Fruit fly (Drosophila melanogaster) whole organism, embryonic: ENCODE data around the gene eIF2Balpha.
A peak's percentile ranks its signal among the peaks of the same experiment; 100 is the strongest.

Experiments used
- Abd-B ChIP-seq: fragments of 200-800 bp; sonication (Bioruptor generic); optimal IDR thresholded peaks from 2 replicates; lab custom pipeline; 2018; ENCODE audit warnings: missing biosample characterization, mild to moderate bottlenecking, missing genetic modification characterization, moderate library complexity
- Atf-2 ChIP-seq: fragments of 200-800 bp; sonication (Bioruptor generic); optimal IDR thresholded peaks from 2 replicates; lab custom pipeline; 2016; ENCODE audit warnings: missing biosample characterization, missing genetic modification characterization
- Awh ChIP-seq: fragments of 200-800 bp; sonication (Bioruptor generic); IDR thresholded peaks from 2 replicates; pipeline ENCODE4, ENCODE4 v1.3.6; 2022; ENCODE audit warnings: missing biosample characterization, missing genetic modification characterization
- CG10147 ChIP-seq: fragments of 200-800 bp; sonication (Bioruptor generic); optimal IDR thresholded peaks from 2 replicates; lab custom pipeline; 2019; ENCODE audit warnings: missing biosample characterization, mild to moderate bottlenecking, missing genetic modification characterization, moderate library complexity
- CG11247 ChIP-seq: fragments of 200-800 bp; sonication (Bioruptor generic); IDR thresholded peaks from 2 replicates; pipeline ENCODE4 v1.3.6; 2022; ENCODE audit warnings: missing biosample characterization, missing genetic modification characterization
- CG14860 ChIP-seq: fragments of 200-800 bp; sonication (Bioruptor generic); IDR thresholded peaks from 3 replicates; pipeline ENCODE4 v1.3.6; 2022; ENCODE audit warnings: missing biosample characterization, missing genetic modification characterization; ENCODE audit not compliant: partially characterized antibody
- CG15514 ChIP-seq: fragments of 200-800 bp; sonication (Bioruptor generic); optimal IDR thresholded peaks from 3 replicates; lab custom pipeline; 2017; ENCODE audit warnings: missing biosample characterization, missing genetic modification characterization, mild to moderate bottlenecking, moderate library complexity, missing genetic modification reagents
- CG1602 ChIP-seq: fragments of 200-800 bp; sonication (Bioruptor generic); optimal IDR thresholded peaks from 3 replicates; lab custom pipeline; 2016; ENCODE audit warnings: missing biosample characterization, missing genetic modification characterization
- CG16815 ChIP-seq: fragments of 200-800 bp; sonication (Bioruptor generic); optimal IDR thresholded peaks from 3 replicates; lab custom pipeline; 2017; ENCODE audit warnings: missing biosample characterization, mild to moderate bottlenecking, missing genetic modification characterization
- CG16863 ChIP-seq: fragments of 200-800 bp; sonication (Bioruptor generic); optimal IDR thresholded peaks from 3 replicates; lab custom pipeline; 2016; ENCODE audit warnings: missing biosample characterization, missing genetic modification characterization
- CG18476 ChIP-seq: fragments of 200-800 bp; sonication (Bioruptor generic); optimal IDR thresholded peaks from 2 replicates; lab custom pipeline; 2016; ENCODE audit warnings: missing biosample characterization, mild to moderate bottlenecking, missing genetic modification characterization
- CG2120 ChIP-seq: fragments of 200-800 bp; sonication (Bioruptor generic); optimal IDR thresholded peaks from 3 replicates; lab custom pipeline; 2016; ENCODE audit warnings: missing biosample characterization, missing genetic modification characterization
- CG31441 ChIP-seq: fragments of 200-800 bp; sonication (Bioruptor generic); IDR thresholded peaks from 2 replicates; pipeline ENCODE4 v1.3.6; 2022; ENCODE audit warnings: missing biosample characterization, missing genetic modification characterization
- CG6854 ChIP-seq: fragments of 200-800 bp; sonication (Bioruptor generic); optimal IDR thresholded peaks from 3 replicates; lab custom pipeline; 2017; ENCODE audit warnings: missing biosample characterization, mild to moderate bottlenecking, missing genetic modification characterization
- CG7556 ChIP-seq: fragments of 200-800 bp; sonication (Bioruptor generic); optimal IDR thresholded peaks from 2 replicates; lab custom pipeline; 2017; ENCODE audit warnings: missing biosample characterization, mild to moderate bottlenecking, missing genetic modification characterization
- CG7786 ChIP-seq: fragments of 200-800 bp; sonication (Bioruptor generic); optimal IDR thresholded peaks from 2 replicates; lab custom pipeline; 2016; ENCODE audit warnings: missing biosample characterization, missing genetic modification characterization
- CG9437 ChIP-seq: fragments of 200-800 bp; sonication (Bioruptor generic); optimal IDR thresholded peaks from 2 replicates; lab custom pipeline; 2018; ENCODE audit warnings: missing biosample characterization, mild to moderate bottlenecking, missing genetic modification characterization
- CHES-1-like ChIP-seq: fragments of 200-800 bp; sonication (Bioruptor generic); optimal IDR thresholded peaks from 2 replicates; lab custom pipeline; 2016; ENCODE audit warnings: missing biosample characterization, missing genetic modification characterization
- Camta ChIP-seq: fragments of 200-800 bp; sonication (Bioruptor generic); optimal IDR thresholded peaks from 2 replicates; lab custom pipeline; 2016; ENCODE audit warnings: missing biosample characterization, missing genetic modification characterization
- Dp ChIP-seq: fragments of 200-800 bp; sonication (Bioruptor generic); optimal IDR thresholded peaks from 2 replicates; lab custom pipeline; 2018; ENCODE audit warnings: missing biosample characterization, mild to moderate bottlenecking, missing genetic modification characterization, moderate library complexity
- ERR ChIP-seq: fragments of 200-800 bp; sonication (Bioruptor generic); optimal IDR thresholded peaks from 2 replicates; lab custom pipeline; 2016; ENCODE audit warnings: missing biosample characterization, missing genetic modification characterization
- MESR4 ChIP-seq: fragments of 200-800 bp; sonication (Bioruptor generic); optimal IDR thresholded peaks from 2 replicates; lab custom pipeline; 2018; ENCODE audit warnings: missing biosample characterization, mild to moderate bottlenecking, missing genetic modification characterization, moderate library complexity
- MTF-1 ChIP-seq: fragments of 200-800 bp; sonication (Bioruptor generic); optimal IDR thresholded peaks from 2 replicates; lab custom pipeline; 2018; ENCODE audit warnings: missing biosample characterization, mild to moderate bottlenecking, missing genetic modification characterization, borderline replicate concordance
- Med ChIP-seq: fragments of 200-800 bp; sonication (Bioruptor generic); peaks from one replicate; lab custom pipeline; 2016; ENCODE audit warnings: missing biosample characterization, missing genetic modification characterization, mild to moderate bottlenecking, inconsistent platforms, moderate library complexity
- Neu2 ChIP-seq: fragments of 200-800 bp; sonication (Bioruptor generic); optimal IDR thresholded peaks from 3 replicates; lab custom pipeline; 2016; ENCODE audit warnings: missing biosample characterization, missing genetic modification characterization, borderline replicate concordance
- Side ChIP-seq: fragments of 200-800 bp; sonication (Bioruptor generic); optimal IDR thresholded peaks from 2 replicates; lab custom pipeline; 2016; ENCODE audit warnings: missing biosample characterization, missing genetic modification characterization
- YL-1 ChIP-seq: fragments of 200-800 bp; sonication (Bioruptor generic); optimal IDR thresholded peaks from 3 replicates; lab custom pipeline; 2017; ENCODE audit warnings: missing biosample characterization, mild to moderate bottlenecking, missing genetic modification characterization
- ac ChIP-seq: fragments of 200-800 bp; sonication (Bioruptor generic); optimal IDR thresholded peaks from 3 replicates; lab custom pipeline; 2017; ENCODE audit warnings: missing biosample characterization, mild to moderate bottlenecking, missing genetic modification characterization
- bab2 ChIP-seq: fragments of 200-800 bp; sonication (Bioruptor generic); optimal IDR thresholded peaks from 2 replicates; lab custom pipeline; 2016; ENCODE audit warnings: missing biosample characterization, missing genetic modification characterization
- bowl ChIP-seq: fragments of 200-800 bp; sonication (Bioruptor generic); IDR thresholded peaks from 2 replicates; pipeline ENCODE4 v1.3.6; 2022; ENCODE audit warnings: missing biosample characterization, missing genetic modification characterization
- br ChIP-seq: fragments of >200 bp; optimal IDR thresholded peaks from 2 replicates; lab custom pipeline; 2017
- btn ChIP-seq: fragments of 200-800 bp; sonication (Bioruptor generic); optimal IDR thresholded peaks from 2 replicates; lab custom pipeline; 2016; ENCODE audit warnings: missing biosample characterization, missing genetic modification characterization
- crol ChIP-seq: fragments of 200-800 bp; sonication (Bioruptor generic); IDR thresholded peaks from 2 replicates; pipeline ENCODE4 v1.3.6; 2022; ENCODE audit warnings: missing biosample characterization, missing genetic modification characterization
- dpn ChIP-seq, 2 experiments: fragments of 200-800 bp; sonication (Bioruptor generic); optimal IDR thresholded peaks; 3 replicates each; lab custom pipeline; 2016; ENCODE audit warnings: missing biosample characterization in 2 of 2, missing genetic modification characterization in 2 of 2
- exex ChIP-seq: fragments of 200-800 bp; sonication (Bioruptor generic); optimal IDR thresholded peaks from 4 replicates; lab custom pipeline; 2018; ENCODE audit warnings: missing biosample characterization, mild to moderate bottlenecking, missing genetic modification characterization, moderate library complexity
- eyg ChIP-seq: fragments of 200-800 bp; sonication (Bioruptor generic); optimal IDR thresholded peaks from 3 replicates; lab custom pipeline; 2016; ENCODE audit warnings: missing biosample characterization, missing genetic modification characterization
- fd64A ChIP-seq: fragments of 200-800 bp; sonication (Bioruptor generic); optimal IDR thresholded peaks from 3 replicates; lab custom pipeline; 2018; ENCODE audit warnings: missing biosample characterization, mild to moderate bottlenecking, missing genetic modification characterization
- gce ChIP-seq: fragments of 200-800 bp; sonication (Bioruptor generic); IDR thresholded peaks from 3 replicates; pipeline ENCODE4 v1.3.6; 2022; ENCODE audit warnings: missing biosample characterization, missing genetic modification characterization
- hkb ChIP-seq, 2 experiments: fragments of 200-800 bp in 1 of 2; fragments of >200 bp in 1 of 2; sonication (Bioruptor generic) in 1 of 2; IDR thresholded peaks in 1 of 2; optimal IDR thresholded peaks in 1 of 2; 2 replicates each; pipeline versions ENCODE4 v1.3.6 to Lab custom; 2017 to 2022; ENCODE audit warnings: missing biosample characterization in 1 of 2, missing genetic modification characterization in 1 of 2
- ind ChIP-seq: fragments of 200-800 bp; sonication (Bioruptor generic); optimal IDR thresholded peaks from 3 replicates; lab custom pipeline; 2016; ENCODE audit warnings: missing biosample characterization, missing genetic modification characterization
- kni ChIP-seq: fragments of 200-800 bp; sonication (Bioruptor generic); optimal IDR thresholded peaks from 3 replicates; lab custom pipeline; 2017; ENCODE audit warnings: mild to moderate bottlenecking, missing biosample characterization, missing genetic modification reagents, missing genetic modification characterization
- knrl ChIP-seq: fragments of 200-800 bp; sonication (Bioruptor generic); IDR thresholded peaks from 3 replicates; pipeline ENCODE4 v1.3.6; 2022; ENCODE audit warnings: missing biosample characterization, missing genetic modification characterization; ENCODE audit not compliant: partially characterized antibody
- pnt ChIP-seq: fragments of 200-800 bp; sonication (Bioruptor generic); optimal IDR thresholded peaks from 3 replicates; lab custom pipeline; 2016; ENCODE audit warnings: missing biosample characterization, missing genetic modification characterization
- psq ChIP-seq: fragments of 200-800 bp; sonication (Bioruptor generic); optimal IDR thresholded peaks from 2 replicates; lab custom pipeline; 2017; ENCODE audit warnings: missing biosample characterization, missing genetic modification characterization
- toy ChIP-seq: fragments of 200-800 bp; sonication (Bioruptor generic); IDR thresholded peaks from 2 replicates; pipeline ENCODE4 v1.3.6; 2022; ENCODE audit warnings: missing biosample characterization, missing genetic modification characterization
- trem ChIP-seq: fragments of 200-800 bp; optimal IDR thresholded peaks from 3 replicates; lab custom pipeline; 2019; ENCODE audit warnings: missing biosample characterization, mild to moderate bottlenecking, missing genetic modification characterization, moderate library complexity
- ttk ChIP-seq: fragments of 200-800 bp; sonication (Bioruptor generic); IDR thresholded peaks from 2 replicates; pipeline ENCODE4 v2.1.2; 2022; ENCODE audit warnings: missing biosample characterization, missing genetic modification characterization
- tup ChIP-seq: fragments of 200-800 bp; sonication (Bioruptor generic); optimal IDR thresholded peaks from 2 replicates; lab custom pipeline; 2016; ENCODE audit warnings: missing biosample characterization, mild to moderate bottlenecking, missing genetic modification characterization, moderate library complexity
- wdn ChIP-seq: fragments of 200-800 bp; sonication (Bioruptor generic); IDR thresholded peaks from 2 replicates; pipeline ENCODE4 v1.3.6; 2022; ENCODE audit warnings: missing biosample characterization, missing genetic modification characterization
- wor ChIP-seq: fragments of 200-800 bp; sonication (Bioruptor generic); IDR thresholded peaks from 2 replicates; pipeline ENCODE4 v1.3.6; 2022; ENCODE audit warnings: missing biosample characterization, missing genetic modification characterization
- zfh2 ChIP-seq: fragments of 200-800 bp; sonication (Bioruptor generic); optimal IDR thresholded peaks from 2 replicates; lab custom pipeline; 2016; ENCODE audit warnings: missing biosample characterization, missing genetic modification characterization

eIF2Balpha gene

dm6 chr3R:29894393-29894792 lies 41.3 kb downstream of the eIF2Balpha start (continued):
- no peak for TF ChIP-seq hkb (optimal IDR thresholded peaks at IDR 0.05; lab: Kevin White, UChicago)
- peak; percentile 52 for TF ChIP-seq hkb (GFP tag; IDR thresholded peaks at IDR 0.05; lab: Robert Waterston, UW)
- TF ChIP-seq gce (GFP tag; lab: Robert Waterston, UW), result 0 out of 3 replicates have a peak, but pooled peaks have one; percentile 26
- TF ChIP-seq CG16863 (GFP tag; lab: Kevin White, UChicago), result peak; percentile 14
- peak; percentile 27 for TF ChIP-seq Camta (GFP tag; lab: Kevin White, UChicago)
- peak; percentile 4 for TF ChIP-seq Side (GFP tag; lab: Kevin White, UChicago)
- peak; percentile 44 for TF ChIP-seq zfh2 (GFP tag; lab: Kevin White, UChicago)
- TF ChIP-seq CG9437 (GFP tag; lab: Kevin White, UChicago), result no peak
- TF ChIP-seq bowl, result no peak
- no peak for TF ChIP-seq kni (GFP tag; lab: Kevin White, UChicago)
- no peak for TF ChIP-seq CG18476 (GFP tag; lab: Kevin White, UChicago)
- no peak for TF ChIP-seq CG14860
- peak; percentile 76 for TF ChIP-seq CG31441
- TF ChIP-seq CG7556, result peak; percentile 50
- TF ChIP-seq CG2120, result peak; percentile 65
- peak; percentile 63 for TF ChIP-seq ind (GFP tag; lab: Kevin White, UChicago)
- peak; percentile 29; the same call in 1 of the 2 replicates for TF ChIP-seq ttk (GFP tag; lab: Robert Waterston, UW)
- TF ChIP-seq Atf-2, result peak; percentile 6
- peak; percentile 59 for TF ChIP-seq CG10147 (GFP tag; lab: Kevin White, UChicago)
- TF ChIP-seq MTF-1 (GFP tag; lab: Kevin White, UChicago), result no peak
- TF ChIP-seq MESR4 (GFP tag; lab: Kevin White, UChicago), result no peak
- no peak for TF ChIP-seq ERR (GFP tag; lab: Kevin White, UChicago)
- TF ChIP-seq wdn, result peak; percentile 27; the same call in 1 of the 2 replicates
- peak; percentile 60 to 64 for TF ChIP-seq dpn (GFP tag; optimal IDR thresholded peaks at IDR 0.05; lab: Kevin White, UChicago)
- no peak for TF ChIP-seq btn (GFP tag; lab: Kevin White, UChicago)
- no peak for TF ChIP-seq ac (GFP tag; lab: Kevin White, UChicago)
- TF ChIP-seq CG7786 (GFP tag; lab: Kevin White, UChicago), result peak; percentile 33
- no peak for TF ChIP-seq YL-1 (GFP tag; lab: Kevin White, UChicago)
- TF ChIP-seq fd64A (GFP tag; lab: Kevin White, UChicago), result no peak
- TF ChIP-seq toy (GFP tag; lab: Robert Waterston, UW), result 0 out of 2 replicates have a peak, but pooled peaks have one; percentile 30
- TF ChIP-seq CHES-1-like, result no peak
- no peak for TF ChIP-seq CG6854 (GFP tag; lab: Kevin White, UChicago)
- no peak for TF ChIP-seq Dp (GFP tag; lab: Kevin White, UChicago)
- peak; percentile 32 for TF ChIP-seq wor (GFP tag; lab: Robert Waterston, UW)
- no peak for TF ChIP-seq trem
- TF ChIP-seq bab2, result peak; percentile 21
- TF ChIP-seq knrl (GFP tag; lab: Robert Waterston, UW), result no peak
- TF ChIP-seq exex (tag; lab: Kevin White, UChicago), result peak; percentile 20
- peak; percentile 23 for TF ChIP-seq CG15514
- no peak for TF ChIP-seq br (lab: Kevin White, UChicago)
- no peak for TF ChIP-seq tup
- no peak for TF ChIP-seq crol (GFP tag; lab: Robert Waterston, UW)
- no peak for TF ChIP-seq psq (GFP tag; lab: Kevin White, UChicago)
- no peak for TF ChIP-seq Neu2 (GFP tag; lab: Kevin White, UChicago)
- TF ChIP-seq CG1602 (GFP tag; lab: Kevin White, UChicago), result no peak
- TF ChIP-seq eyg, result no peak
- TF ChIP-seq CG16815 (GFP tag; lab: Kevin White, UChicago), result no peak
- peak; percentile 32 for TF ChIP-seq pnt (GFP tag; lab: Kevin White, UChicago)
- peak; percentile 58 for TF ChIP-seq CG11247
- peak; percentile 90 for TF ChIP-seq Med
- TF ChIP-seq Awh, result 0 out of 2 replicates have a peak, but pooled peaks have one; percentile 33
- peak; percentile 48 for TF ChIP-seq Abd-B
